Worm (Caenorhabditis elegans) whole organism, L4 larva: ENCODE data around the gene Y66D12A.19.

ENCODE experiments used
- T26A8.4 ChIP-seq: fragments of 200-800 bp; sonication (Bioruptor generic); IDR thresholded peaks from 2 replicates; pipeline ENCODE4 v1.3.6; 2022; ENCODE audit warnings: missing genetic modification characterization, missing compliant biosample characterization
- ama-1 ChIP-seq: fragments of 150-350 bp; optimal IDR thresholded peaks from 2 replicates; lab custom pipeline; 2014; ENCODE audit warnings: inconsistent platforms, mixed read lengths
- egl-43 ChIP-seq: fragments of 200-800 bp; sonication (Bioruptor generic); IDR thresholded peaks from 2 replicates; pipeline ENCODE4 v1.3.6; 2022; ENCODE audit warnings: missing genetic modification reagents, missing genetic modification characterization, missing compliant biosample characterization
- fos-1 ChIP-seq: fragments of 150-350 bp; optimal IDR thresholded peaks from 2 replicates; lab custom pipeline; 2014; ENCODE audit warnings: missing biosample characterization, missing genetic modification characterization
- mxl-3 ChIP-seq: fragments of 200-800 bp; sonication (Bioruptor generic); optimal IDR thresholded peaks from 2 replicates; lab custom pipeline; 2018; ENCODE audit warnings: mild to moderate bottlenecking, missing genetic modification characterization, missing compliant biosample characterization
- pha-4 ChIP-seq, 2 experiments: fragments of 150-350 bp in 1 of 2; fragments of 200-800 bp in 1 of 2; sonication (Bioruptor generic) in 1 of 2; IDR thresholded peaks in 1 of 2; optimal IDR thresholded peaks in 1 of 2; 2 replicates each; pipeline versions ENCODE4 v1.3.6 to Lab custom; 2014 to 2022; ENCODE audit warnings: missing genetic modification characterization in 2 of 2, missing genetic modification reagents in 2 of 2, missing biosample characterization in 1 of 2, missing compliant biosample characterization in 1 of 2
- skn-1 ChIP-seq: fragments of 150-350 bp; optimal IDR thresholded peaks from 2 replicates; lab custom pipeline; 2014; ENCODE audit warnings: missing biosample characterization, missing genetic modification characterization
- ztf-7 ChIP-seq: fragments of 150-350 bp; optimal IDR thresholded peaks from 2 replicates; lab custom pipeline; 2014; ENCODE audit warnings: missing biosample characterization, missing genetic modification characterization

- TF ChIP-seq egl-43 (GFP tag; lab: Robert Waterston, UW) (no peak), ama-1 (lab: Kevin White, UChicago) (no peak), ztf-7 (no peak), fos-1 (tag; lab: Kevin White, UChicago) (no peak), pha-4 (GFP tag; IDR thresholded peaks at IDR 0.05; lab: Robert Waterston, UW) (no peak), pha-4 (tag; optimal IDR thresholded peaks at IDR 0.05; lab: Kevin White, UChicago) (no peak), T26A8.4 (no peak), mxl-3 (GFP tag; lab: Kevin White, UChicago) (no peak), skn-1 (tag; lab: Kevin White, UChicago) (no peak)
These were observed 17.5 kb downstream of the Y66D12A.19 start, which contains the start of gene xpb-1 for ce11 chrIII:11526396-11526795.
